Worm (Caenorhabditis elegans) whole organism, late embryonic: Measurements from ENCODE around the gene K12D12.4.

Source experiments
- C38D4.7 ChIP-seq: fragments of 200-800 bp; sonication (Bioruptor generic); optimal IDR thresholded peaks from 2 replicates; lab custom pipeline; 2018; ENCODE audit warnings: mild to moderate bottlenecking, missing genetic modification characterization, moderate library complexity, missing compliant biosample characterization
- F13H6.1 ChIP-seq: sonication (generic microtip); optimal IDR thresholded peaks from 2 replicates; lab custom pipeline; 2016; ENCODE audit warnings: missing genetic modification characterization, missing compliant biosample characterization
- K02D7.2 ChIP-seq: sonication (generic microtip); optimal IDR thresholded peaks from 2 replicates; lab custom pipeline; 2017; ENCODE audit warnings: mild to moderate bottlenecking, missing genetic modification characterization, missing compliant biosample characterization
- K09A11.1 ChIP-seq: sonication (generic microtip); optimal IDR thresholded peaks from 2 replicates; lab custom pipeline; 2017; ENCODE audit warnings: antibody characterized with exemption, mild to moderate bottlenecking, missing genetic modification characterization, missing compliant biosample characterization; ENCODE audit not compliant: insufficient read depth
- Y22D7AL.16 ChIP-seq: sonication (generic microtip); optimal IDR thresholded peaks from 2 replicates; lab custom pipeline; 2016; ENCODE audit warnings: missing genetic modification characterization, missing compliant biosample characterization
- ahr-1 ChIP-seq: sonication (generic microtip); optimal IDR thresholded peaks from 2 replicates; lab custom pipeline; 2016; ENCODE audit warnings: missing genetic modification characterization, missing compliant biosample characterization
- ama-1 ChIP-seq: fragments of 150-350 bp; optimal IDR thresholded peaks from 2 replicates; lab custom pipeline; 2014
- ceh-14 ChIP-seq: sonication (generic microtip); optimal IDR thresholded peaks from 2 replicates; lab custom pipeline; 2016; ENCODE audit warnings: missing genotype, missing genetic modification characterization, missing compliant biosample characterization
- ceh-2 ChIP-seq: sonication (generic microtip); optimal IDR thresholded peaks from 2 replicates; lab custom pipeline; 2016; ENCODE audit warnings: missing genotype, missing genetic modification characterization, missing compliant biosample characterization
- ceh-24 ChIP-seq: sonication (generic microtip); optimal IDR thresholded peaks from 2 replicates; lab custom pipeline; 2016; ENCODE audit warnings: mild to moderate bottlenecking, missing genetic modification characterization, missing compliant biosample characterization
- ceh-30 ChIP-seq: fragments of 150-350 bp; optimal IDR thresholded peaks from 2 replicates; lab custom pipeline; 2014; ENCODE audit warnings: missing biosample characterization, missing genetic modification characterization
- ceh-31 ChIP-seq: sonication (generic microtip); optimal IDR thresholded peaks from 2 replicates; lab custom pipeline; 2016; ENCODE audit warnings: missing genetic modification characterization, missing compliant biosample characterization
- ceh-45 ChIP-seq: fragments of 200-800 bp; sonication (Bioruptor generic); IDR thresholded peaks from 2 replicates; pipeline ENCODE4 v1.3.6; 2022; ENCODE audit warnings: missing genetic modification reagents, missing genetic modification characterization, missing compliant biosample characterization
- ceh-9 ChIP-seq: sonication (generic microtip); optimal IDR thresholded peaks from 2 replicates; lab custom pipeline; 2016; ENCODE audit warnings: mild to moderate bottlenecking, missing genetic modification characterization, inconsistent platforms, missing compliant biosample characterization
- che-1 ChIP-seq: sonication (generic microtip); optimal IDR thresholded peaks from 2 replicates; lab custom pipeline; 2016; ENCODE audit warnings: mild to moderate bottlenecking, missing genetic modification characterization, missing compliant biosample characterization
- elt-2 ChIP-seq: sonication (generic microtip); optimal IDR thresholded peaks from 2 replicates; lab custom pipeline; 2016; ENCODE audit warnings: missing genetic modification reagents, missing genetic modification characterization, missing compliant biosample characterization
- elt-4 ChIP-seq: sonication (generic microtip); optimal IDR thresholded peaks from 2 replicates; lab custom pipeline; 2016; ENCODE audit warnings: missing genetic modification characterization, missing compliant biosample characterization
- ets-4 ChIP-seq: sonication (generic microtip); optimal IDR thresholded peaks from 2 replicates; lab custom pipeline; 2016; ENCODE audit warnings: missing genetic modification characterization, missing compliant biosample characterization
- fkh-6 ChIP-seq: sonication (generic microtip); optimal IDR thresholded peaks from 2 replicates; lab custom pipeline; 2016; ENCODE audit warnings: missing genetic modification characterization, missing compliant biosample characterization
- gmeb-2 ChIP-seq: sonication (generic microtip); optimal IDR thresholded peaks from 2 replicates; lab custom pipeline; 2016; ENCODE audit warnings: missing genetic modification characterization, inconsistent platforms, missing compliant biosample characterization
- hlh-30 ChIP-seq: sonication (generic microtip); optimal IDR thresholded peaks from 2 replicates; lab custom pipeline; 2017; ENCODE audit warnings: antibody characterized with exemption, missing genetic modification characterization, missing compliant biosample characterization; ENCODE audit not compliant: insufficient read depth
- hlh-6 ChIP-seq: sonication (generic microtip); optimal IDR thresholded peaks from 2 replicates; lab custom pipeline; 2016; ENCODE audit warnings: missing genotype, missing genetic modification characterization, missing compliant biosample characterization
- madf-2 ChIP-seq: sonication (generic microtip); optimal IDR thresholded peaks from 2 replicates; lab custom pipeline; 2017; ENCODE audit warnings: missing genetic modification characterization, missing compliant biosample characterization
- mec-3 ChIP-seq: sonication (generic microtip); optimal IDR thresholded peaks from 2 replicates; lab custom pipeline; 2016; ENCODE audit warnings: borderline replicate concordance, missing genetic modification characterization, missing compliant biosample characterization
- nhr-11 ChIP-seq: fragments of 150-350 bp; optimal IDR thresholded peaks from 2 replicates; lab custom pipeline; 2014; ENCODE audit warnings: missing biosample characterization, missing genetic modification characterization
- npax-4 ChIP-seq: sonication (generic microtip); optimal IDR thresholded peaks from 2 replicates; lab custom pipeline; 2016; ENCODE audit warnings: missing genetic modification characterization, missing compliant biosample characterization
- pat-9 ChIP-seq: fragments of 200-800 bp; sonication (Bioruptor generic); optimal IDR thresholded peaks from 2 replicates; lab custom pipeline; 2018; ENCODE audit warnings: mild to moderate bottlenecking, missing genetic modification characterization, moderate library complexity, missing compliant biosample characterization
- pax-1 ChIP-seq: fragments of 150-350 bp; optimal IDR thresholded peaks from 2 replicates; lab custom pipeline; 2014; ENCODE audit warnings: missing biosample characterization, missing genetic modification characterization
- pqm-1 ChIP-seq: sonication (generic microtip); optimal IDR thresholded peaks from 2 replicates; lab custom pipeline; 2016; ENCODE audit warnings: missing genetic modification characterization, missing compliant biosample characterization
- pros-1 ChIP-seq: fragments of 150-350 bp; optimal IDR thresholded peaks from 2 replicates; lab custom pipeline; 2014; ENCODE audit warnings: missing biosample characterization, missing genetic modification reagents, missing genetic modification characterization
- rnt-1 ChIP-seq: sonication (generic microtip); optimal IDR thresholded peaks from 2 replicates; lab custom pipeline; 2016; ENCODE audit warnings: missing genetic modification characterization, missing compliant biosample characterization
- sdc-2 ChIP-seq: sonication (generic microtip); optimal IDR thresholded peaks from 2 replicates; lab custom pipeline; 2016; ENCODE audit warnings: missing genotype, missing genetic modification characterization, missing compliant biosample characterization
- ttx-3 ChIP-seq: sonication (generic microtip); optimal IDR thresholded peaks from 2 replicates; lab custom pipeline; 2016; ENCODE audit warnings: missing genetic modification reagents, missing genetic modification characterization, missing compliant biosample characterization
- unc-42 ChIP-seq: sonication (generic microtip); optimal IDR thresholded peaks from 2 replicates; lab custom pipeline; 2016; ENCODE audit warnings: missing genotype, missing genetic modification characterization, missing compliant biosample characterization
- unc-55 ChIP-seq: sonication (generic microtip); optimal IDR thresholded peaks from 2 replicates; lab custom pipeline; 2017; ENCODE audit warnings: missing biosample characterization, missing genetic modification reagents, missing genetic modification characterization

K12D12.4 gene

ce11 chrII:11874674-11875198 is 9.2 kb upstream of the K12D12.4 start, which contains the start of the genes npp-3 and top-2 (continued):
- TF ChIP-seq K09A11.1 (no peak), nhr-11 (no peak), C38D4.7 (GFP tag; lab: Kevin White, UChicago) (no peak), ceh-30 (tag; lab: Kevin White, UChicago) (no peak), ceh-9 (no peak), madf-2 (tag; lab: Kevin White, UChicago) (no peak), gmeb-2 (tag; lab: Kevin White, UChicago) (no peak), pax-1 (tag; lab: Kevin White, UChicago) (no peak), ceh-14 (tag; lab: Kevin White, UChicago) (no peak), ceh-31 (peak; percentile 74), pat-9 (tag; lab: Kevin White, UChicago) (no peak), ets-4 (tag; lab: Kevin White, UChicago) (no peak), ceh-45 (no peak), K02D7.2 (tag; lab: Kevin White, UChicago) (no peak), ahr-1 (no peak), ama-1 (lab: Kevin White, UChicago) (no peak)

DNA sequence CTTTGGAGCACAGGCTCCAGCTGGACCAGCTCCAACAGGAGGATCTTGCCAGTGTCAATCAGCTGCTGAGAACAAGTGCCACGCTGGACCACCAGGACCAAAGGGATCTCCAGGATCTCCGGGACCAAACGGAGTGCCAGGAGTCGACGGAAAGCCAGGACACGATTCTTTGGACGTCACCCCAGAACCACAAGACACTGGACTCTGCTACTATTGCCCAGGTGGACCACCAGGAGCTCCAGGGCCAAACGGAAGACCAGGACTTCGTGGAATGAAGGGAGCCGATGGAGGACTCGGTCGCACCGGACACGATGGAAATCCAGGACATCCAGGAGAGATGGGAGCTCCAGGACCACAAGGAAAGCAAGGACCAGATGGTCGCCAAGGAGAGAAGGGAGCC is 3.3 kb upstream of the K12D12.4 start:
- TF ChIP-seq sdc-2 (tag; lab: Kevin White, UChicago): no peak
- TF ChIP-seq mec-3 (tag; lab: Kevin White, UChicago): peak; percentile 46
- TF ChIP-seq, all 69 proteins: peak for 1

DNA sequence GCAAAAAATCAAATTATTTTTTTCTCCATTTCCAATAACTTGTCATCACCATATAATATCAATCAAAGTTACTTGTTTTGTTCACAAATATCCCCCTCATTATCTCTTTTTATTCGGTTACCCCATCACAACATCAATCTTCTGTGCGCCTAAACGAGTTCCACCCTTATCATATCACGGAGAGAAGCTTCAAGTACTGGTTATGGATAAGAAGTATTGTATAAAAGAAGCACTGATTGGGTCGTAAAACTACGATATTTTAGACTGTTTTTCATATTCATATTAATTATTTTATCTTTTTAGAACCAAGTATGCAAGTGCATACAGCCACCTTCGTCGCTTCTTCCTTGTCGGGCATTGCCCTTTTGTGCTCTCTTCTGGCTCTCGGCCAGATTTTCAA is 2.7 kb upstream of the K12D12.4 start, which contains the start of gene col-84:
TSS of gene col-84 (plus strand) at position 301 of the 400 bp plus-strand sequence.
- no peak for TF ChIP-seq pros-1 (tag; lab: Kevin White, UChicago)
- no peak for TF ChIP-seq rnt-1 (tag; lab: Kevin White, UChicago)
- TF ChIP-seq pqm-1 (tag; lab: Kevin White, UChicago): no peak
- no peak for TF ChIP-seq che-1 (tag; lab: Kevin White, UChicago)
- no peak for TF ChIP-seq ceh-24
- no peak for TF ChIP-seq K02D7.2 (tag; lab: Kevin White, UChicago)
- no peak for TF ChIP-seq elt-4 (tag; lab: Kevin White, UChicago)
- TF ChIP-seq sdc-2 (tag; lab: Kevin White, UChicago): no peak
- no peak for TF ChIP-seq ceh-45
- TF ChIP-seq F13H6.1 (tag; lab: Kevin White, UChicago): no peak
- no peak for TF ChIP-seq unc-42 (tag; lab: Kevin White, UChicago)
- TF ChIP-seq ceh-2 (tag; lab: Kevin White, UChicago): no peak
- no peak for TF ChIP-seq hlh-6 (tag; lab: Kevin White, UChicago)
- no peak for TF ChIP-seq C38D4.7 (GFP tag; lab: Kevin White, UChicago)
- no peak for TF ChIP-seq npax-4 (tag; lab: Kevin White, UChicago)
- no peak for TF ChIP-seq nhr-11
- TF ChIP-seq fkh-6 (tag; lab: Kevin White, UChicago): no peak
- no peak for TF ChIP-seq pax-1 (tag; lab: Kevin White, UChicago)
- TF ChIP-seq ceh-31: no peak

ce11 chrII:11860623-11861079 is 4.9 kb downstream of the K12D12.4 start, which contains the start of gene K12D12.5:
Gene K12D12.5, plus strand, starts transcription at chrII:11861029.
- TF ChIP-seq ttx-3 (tag; lab: Kevin White, UChicago) (no peak), ceh-30 (tag; lab: Kevin White, UChicago) (no peak), hlh-30 (tag; lab: Kevin White, UChicago) (no peak), unc-42 (tag; lab: Kevin White, UChicago) (no peak), sdc-2 (tag; lab: Kevin White, UChicago) (no peak), Y22D7AL.16 (no peak)
- TF ChIP-seq, all 69 proteins: peak for 0

DNA sequence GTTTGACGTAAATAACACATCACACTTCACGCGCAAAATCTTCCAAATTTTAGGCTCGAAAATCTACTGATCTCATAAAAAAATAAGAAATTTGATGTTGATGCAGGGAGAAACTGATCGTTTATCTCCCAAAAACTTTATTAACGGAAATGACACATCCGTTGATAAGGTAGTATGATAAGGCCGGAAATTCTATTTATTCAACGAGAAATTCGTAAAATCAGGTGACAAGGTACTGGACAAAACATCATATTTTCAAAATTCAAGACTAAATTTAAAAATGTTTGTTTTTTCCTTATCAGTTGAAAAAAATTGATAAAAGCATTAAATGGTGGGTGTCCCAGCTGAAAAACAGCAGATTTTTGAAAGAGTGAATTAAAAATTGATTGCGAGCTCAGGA is 5.7 kb downstream of the K12D12.4 start:
- no peak for TF ChIP-seq unc-55 (GFP tag; lab: Kevin White, UChicago)
- TF ChIP-seq elt-2 (tag; lab: Kevin White, UChicago): peak; percentile 26
